Fruit fly (Drosophila melanogaster) S2 (cell line): ENCODE measurements around the gene CG31875.

ENCODE experiments used
- CG8478 ChIP-seq: fragments of >200 bp; optimal IDR thresholded peaks from 2 replicates; lab custom pipeline; 2018
- CTCF ChIP-seq, 2 experiments: fragments of >200 bp; optimal IDR thresholded peaks; 2 replicates each; lab custom pipeline; 2018

The CG31875 gene

dm6 chr2L:9956993-9957652 is 45.4 kb downstream of the CG31875 start, which contains the start of the genes CG4658 and CG5846:
Gene CG4658, plus strand, starts transcription at chr2L:9957132.
Gene CG5846, minus strand, starts transcription at chr2L:9957237.
- TF ChIP-seq CTCF (optimal IDR thresholded peaks at IDR 0.05; lab: Kevin White, UChicago) (no peak), CG8478 (lab: Kevin White, UChicago) (no peak)

- TF ChIP-seq CTCF (optimal IDR thresholded peaks at IDR 0.05; lab: Kevin White, UChicago) = no peak
- no peak for TF ChIP-seq CG8478 (lab: Kevin White, UChicago)
These were observed 47.8 kb downstream of the CG31875 start for dm6 chr2L:9954696-9955095.

- TF ChIP-seq CTCF (optimal IDR thresholded peaks at IDR 0.05; lab: Kevin White, UChicago) (no peak), CG8478 (lab: Kevin White, UChicago) (no peak)
These were observed 48.4 kb downstream of the CG31875 start, which contains the start of the genes CG13126 and CG4709 for dm6 chr2L:9954119-9954518. Gene CG13126, minus strand, starts transcription at chr2L:9954181. Gene CG4709, plus strand, starts transcription at chr2L:9954325.

- no peak for TF ChIP-seq CTCF (optimal IDR thresholded peaks at IDR 0.05; lab: Kevin White, UChicago)
- no peak for TF ChIP-seq CG8478 (lab: Kevin White, UChicago)
These were observed 53.1 kb downstream of the CG31875 start for dm6 chr2L:9949178-9950062.

dm6 chr2L:9948520-9948858 is 54.0 kb downstream of the CG31875 start:
- TF ChIP-seq CTCF (optimal IDR thresholded peaks at IDR 0.05; lab: Kevin White, UChicago) (no peak), CG8478 (lab: Kevin White, UChicago) (no peak)

dm6 chr2L:9947738-9948519 is 54.6 kb downstream of the CG31875 start:
- no peak for TF ChIP-seq CG8478 (lab: Kevin White, UChicago)
- no peak for TF ChIP-seq CTCF (optimal IDR thresholded peaks at IDR 0.05; lab: Kevin White, UChicago)

dm6 chr2L:9947265-9947664 is 55.3 kb downstream of the CG31875 start, which contains the start of gene CG5853:
Gene CG5853, minus strand, starts transcription at chr2L:9947648.
- TF ChIP-seq CTCF (optimal IDR thresholded peaks at IDR 0.05; lab: Kevin White, UChicago) (no peak), CG8478 (lab: Kevin White, UChicago) (no peak)

- TF ChIP-seq CTCF (optimal IDR thresholded peaks at IDR 0.05; lab: Kevin White, UChicago) = no peak
- no peak for TF ChIP-seq CG8478 (lab: Kevin White, UChicago)
These were observed 56.5 kb downstream of the CG31875 start for dm6 chr2L:9946051-9946450.
